Worm (Caenorhabditis elegans): ENCODE results near the gene Y17G7B.21.

The Y17G7B.21 gene

ce11 chrII:11974048-11974995 is 3.1 kb downstream of the Y17G7B.21 start (continued):
- no peak for TF ChIP-seq cebp-1 (GFP tag; IDR thresholded peaks at IDR 0.05)
- peak; percentile 74 for TF ChIP-seq cebp-1 (tag; optimal IDR thresholded peaks at IDR 0.05)
- no peak for TF ChIP-seq F39B2.1 (GFP tag; IDR thresholded peaks at IDR 0.05)
- peak; percentile 59 for TF ChIP-seq ceh-91 (GFP tag; IDR thresholded peaks at IDR 0.05)
- 0 out of 2 replicates have a peak, but pooled peaks have one; percentile 32 for TF ChIP-seq Y79H2A.3 (GFP tag; conservative IDR thresholded peaks at IDR 0.05)
- TF ChIP-seq nfya-1 (tag; optimal IDR thresholded peaks at IDR 0.05; ENCODE audit: borderline replicate concordance, insufficient read depth), result no peak
- peak; percentile 82 for TF ChIP-seq F33H1.4 (GFP tag; IDR thresholded peaks at IDR 0.05)
- TF ChIP-seq lag-1 (GFP tag; IDR thresholded peaks at IDR 0.05), result no peak
- no peak for TF ChIP-seq Y67H2A.10 (GFP tag; conservative IDR thresholded peaks at IDR 0.05)
- TF ChIP-seq fkh-3 (tag; optimal IDR thresholded peaks at IDR 0.05), result peak; percentile 34

- TF ChIP-seq chd-7 (tag; optimal IDR thresholded peaks at IDR 0.05) (no peak), Y53G8AR.9 (GFP tag; conservative IDR thresholded peaks at IDR 0.05) (0 out of 2 replicates have a peak, but pooled peaks have one; percentile 22), F37B4.10 (GFP tag; IDR thresholded peaks at IDR 0.05) (no peak), aptf-2 (GFP tag; conservative IDR thresholded peaks at IDR 0.05) (no peak), unc-130 (GFP tag; optimal IDR thresholded peaks at IDR 0.05) (no peak), sdz-38 (tag; optimal IDR thresholded peaks at IDR 0.05) (no peak)
Measured at ce11 chrII:11973632-11974031, 3.8 kb downstream of the Y17G7B.21 start, which contains the start of gene acbp-6. Gene acbp-6 (minus strand): TSS chrII:11973732.

ce11 chrII:11972266-11972665 is 5.2 kb downstream of the Y17G7B.21 start:
- TF ChIP-seq ets-4 (GFP tag; optimal IDR thresholded peaks at IDR 0.05) (no peak), tbp1 (GFP tag; optimal IDR thresholded peaks at IDR 0.05) (no peak), mes-4 (tag; optimal IDR thresholded peaks at IDR 0.05) (no peak), unc-130 (GFP tag; optimal IDR thresholded peaks at IDR 0.05) (no peak), ztf-22 (GFP tag; optimal IDR thresholded peaks at IDR 0.05) (no peak), ceh-58 (GFP tag; IDR thresholded peaks at IDR 0.05) (no peak), Y79H2A.3 (GFP tag; conservative IDR thresholded peaks at IDR 0.05) (no peak), nhr-90 (tag; optimal IDR thresholded peaks at IDR 0.05) (no peak), snpc-1.3 (tag; optimal IDR thresholded peaks at IDR 0.05; ENCODE audit: insufficient read depth) (no peak), hmg-1.2 (GFP tag; IDR thresholded peaks at IDR 0.05) (no peak), rpc-1 (optimal IDR thresholded peaks at IDR 0.05) (no peak), rpc-1 (tag; optimal IDR thresholded peaks at IDR 0.05) (no peak), egrh-3 (GFP tag; IDR thresholded peaks at IDR 0.05) (no peak), attf-6 (GFP tag; IDR thresholded peaks at IDR 0.05) (no peak), F22D6.2 (tag; optimal IDR thresholded peaks at IDR 0.05) (no peak), T26A5.8 (tag; optimal IDR thresholded peaks at IDR 0.05) (peak; percentile 18), sdz-38 (tag; optimal IDR thresholded peaks at IDR 0.05) (no peak), F23B12.7 (tag; optimal IDR thresholded peaks at IDR 0.05; ENCODE audit: insufficient read depth) (no peak), K12H6.12 (tag; optimal IDR thresholded peaks at IDR 0.05) (no peak), ztf-25 (GFP tag; IDR thresholded peaks at IDR 0.05) (0 out of 2 replicates have a peak, but pooled peaks have one; percentile 55), dox-1 (GFP tag; IDR thresholded peaks at IDR 0.05) (peak; percentile 43; the same call in 1 of the 2 replicates), F49E8.2 (tag; optimal IDR thresholded peaks at IDR 0.05; ENCODE audit: insufficient read depth) (no peak), nhr-80 (tag; optimal IDR thresholded peaks at IDR 0.05) (no peak), C06A6.2 (GFP tag; conservative IDR thresholded peaks at IDR 0.05) (no peak), snpc-4 (GFP tag; optimal IDR thresholded peaks at IDR 0.05) (no peak), snpc-4 (tag; optimal IDR thresholded peaks at IDR 0.05) (no peak), ceh-27 (GFP tag; optimal IDR thresholded peaks at IDR 0.05) (no peak), lin-40 (tag; optimal IDR thresholded peaks at IDR 0.05) (no peak), F55B11.4 (tag; optimal IDR thresholded peaks at IDR 0.05; ENCODE audit: borderline replicate concordance, insufficient read depth) (no peak), somi-1 (GFP tag; optimal IDR thresholded peaks at IDR 0.05) (no peak), nfyb-1 (GFP tag; IDR thresholded peaks at IDR 0.05) (no peak; the same call in 1 of the 2 replicates)

Measured in whole organism, young adult.